Fruit fly (Drosophila melanogaster) Kc167 (cell line): Measurements from ENCODE around the gene CG15597.

Source experiments
- psq ChIP-seq: fragments of >200 bp; optimal IDR thresholded peaks from 2 replicates; lab custom pipeline; 2017; ENCODE audit warnings: missing external identifiers
- ttk ChIP-seq: sonication (Bioruptor generic); optimal IDR thresholded peaks from 2 replicates; lab custom pipeline; 2017; ENCODE audit warnings: missing external identifiers

- no peak for TF ChIP-seq ttk (lab: Kevin White, UChicago)
- no peak for TF ChIP-seq psq (lab: Kevin White, UChicago)
These were observed 40.0 kb downstream of the CG15597 start for dm6 chr3R:6244986-6245385.
